Worm (Caenorhabditis elegans): ENCODE results near the gene E04F6.10.

The E04F6.10 gene

ce11 chrII:7251978-7252377 is 35.0 kb upstream of the E04F6.10 start, which contains the start of the genes prx-13 and ada-2 (continued):
- TF ChIP-seq ceh-32 (tag; optimal IDR thresholded peaks at IDR 0.05; ENCODE audit: poor library complexity) (no peak), php-3 (GFP tag; IDR thresholded peaks at IDR 0.05) (no peak), gei-8 (GFP tag; optimal IDR thresholded peaks at IDR 0.05) (no peak)

DNA sequence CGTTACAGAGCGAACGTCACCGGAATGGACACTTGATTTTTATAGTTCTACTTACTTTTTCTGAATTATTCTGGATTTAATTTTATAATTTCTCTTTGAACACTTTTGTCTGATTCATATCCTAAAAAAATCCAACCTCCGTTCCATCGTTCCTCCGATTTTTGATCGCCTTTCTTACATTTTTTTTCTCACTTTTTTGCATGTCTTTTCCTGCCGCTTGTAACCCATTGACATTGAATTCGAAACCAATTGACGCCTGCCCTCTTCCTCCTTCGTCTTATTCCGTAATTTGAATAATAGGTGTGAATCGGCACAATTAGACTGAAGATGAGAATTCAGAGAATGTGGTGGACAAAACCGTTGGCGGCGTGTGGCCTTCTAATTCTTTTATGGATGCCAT is 28.6 kb upstream of the E04F6.10 start, which contains the start of gene skpo-3:
skpo-3 (plus strand) TSS at position 301 of the 400 bp plus-strand sequence.
- no peak for TF ChIP-seq set-16 (GFP tag; IDR thresholded peaks at IDR 0.05)
- no peak for TF ChIP-seq ceh-44 (GFP tag; IDR thresholded peaks at IDR 0.05)

DNA sequence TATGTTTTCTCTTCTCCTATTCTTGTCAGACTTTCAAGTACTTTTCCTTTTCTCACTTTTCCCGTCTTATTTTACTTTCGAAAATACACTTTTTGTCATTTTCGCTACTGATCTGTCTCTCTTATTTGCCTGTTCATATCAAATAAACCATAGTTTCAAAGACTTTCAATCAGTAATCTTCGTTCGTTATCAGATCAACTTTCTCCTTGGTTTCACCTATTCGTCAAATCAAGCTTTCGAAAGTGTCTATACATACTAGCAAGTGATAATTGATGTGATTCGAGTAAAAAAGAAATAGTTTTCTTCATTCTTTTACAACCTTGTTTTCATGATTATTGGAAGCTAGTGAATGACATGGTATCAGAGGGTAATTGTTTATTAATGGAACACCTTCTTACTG is 25.8 kb upstream of the E04F6.10 start:
- TF ChIP-seq dmd-9 (GFP tag; IDR thresholded peaks at IDR 0.05), result no peak
- TF ChIP-seq F49E8.2 (tag; optimal IDR thresholded peaks at IDR 0.05; ENCODE audit: borderline replicate concordance), result no peak
- TF ChIP-seq spr-3 (GFP tag; optimal IDR thresholded peaks at IDR 0.05), result no peak
- no peak for TF ChIP-seq Y48G9A.11 (GFP tag; IDR thresholded peaks at IDR 0.05)
- no peak for TF ChIP-seq egl-27 (tag; optimal IDR thresholded peaks at IDR 0.05)
- no peak for TF ChIP-seq attf-4 (tag; optimal IDR thresholded peaks at IDR 0.05)
- no peak for TF ChIP-seq ztf-11 (tag; optimal IDR thresholded peaks at IDR 0.05)
- TF ChIP-seq fos-1 (tag; optimal IDR thresholded peaks at IDR 0.05), result no peak
- no peak for TF ChIP-seq nhr-42 (GFP tag; IDR thresholded peaks at IDR 0.05)
- TF ChIP-seq ceh-20 (GFP tag; IDR thresholded peaks at IDR 0.05), result no peak
- TF ChIP-seq dpl-1 (GFP tag; optimal IDR thresholded peaks at IDR 0.05), result no peak
- TF ChIP-seq dve-1 (tag; optimal IDR thresholded peaks at IDR 0.05; ENCODE audit: insufficient read depth), result no peak
- TF ChIP-seq aha-1 (tag), result no peak
- TF ChIP-seq nhr-102 (tag; optimal IDR thresholded peaks at IDR 0.05), result no peak
- TF ChIP-seq arid-1 (GFP tag; conservative IDR thresholded peaks at IDR 0.05), result no peak
- no peak for TF ChIP-seq nhr-28 (tag; optimal IDR thresholded peaks at IDR 0.05)
- no peak for TF ChIP-seq R02D3.7 (tag; optimal IDR thresholded peaks at IDR 0.05)

- TF ChIP-seq snpc-1.2 (GFP tag; IDR thresholded peaks at IDR 0.05) (no peak), ceh-32 (tag; optimal IDR thresholded peaks at IDR 0.05; ENCODE audit: poor library complexity) (no peak), lin-39 (tag; optimal IDR thresholded peaks at IDR 0.05) (no peak), unc-62 (GFP tag; optimal IDR thresholded peaks at IDR 0.05 in 1 of 2) (peak in 1 of 2 experiments; percentile 68), unc-62 (tag; optimal IDR thresholded peaks at IDR 0.05) (no peak), aha-1 (tag) (peak; percentile 94), nhr-48 (tag; optimal IDR thresholded peaks at IDR 0.05) (no peak), lin-38 (GFP tag; IDR thresholded peaks at IDR 0.05) (no peak), Y48G9A.11 (GFP tag; IDR thresholded peaks at IDR 0.05) (no peak), rbr-2 (tag; optimal IDR thresholded peaks at IDR 0.05) (no peak), lin-1 (GFP tag; IDR thresholded peaks at IDR 0.05) (no peak), set-16 (GFP tag; IDR thresholded peaks at IDR 0.05) (no peak)
Measured at ce11 chrII:7239705-7240104, 22.8 kb upstream of the E04F6.10 start.

- TF ChIP-seq unc-62 (GFP tag; optimal IDR thresholded peaks at IDR 0.05 in 1 of 2) (peak in 1 of 2 experiments; percentile 63), unc-62 (tag; optimal IDR thresholded peaks at IDR 0.05) (no peak), ama-1 (optimal IDR thresholded peaks at IDR 0.05) (no peak), spr-1 (tag; optimal IDR thresholded peaks at IDR 0.05) (no peak)
Measured at ce11 chrII:7238791-7239190, 21.8 kb upstream of the E04F6.10 start.

ce11 chrII:7238248-7238647 is 21.3 kb upstream of the E04F6.10 start, which contains the start of gene aqp-1:
aqp-1 (minus strand) TSS chrII:7238349.
- no peak for TF ChIP-seq set-16 (GFP tag; IDR thresholded peaks at IDR 0.05)
- TF ChIP-seq F49E8.2 (tag; optimal IDR thresholded peaks at IDR 0.05; ENCODE audit: borderline replicate concordance), result no peak
- no peak for TF ChIP-seq nhr-10 (tag; optimal IDR thresholded peaks at IDR 0.05)
- peak; percentile 52 for TF ChIP-seq mxl-3 (GFP tag; optimal IDR thresholded peaks at IDR 0.05)
- TF ChIP-seq nhr-77 (tag; optimal IDR thresholded peaks at IDR 0.05), result peak; percentile 45
- no peak for TF ChIP-seq saeg-2 (GFP tag; IDR thresholded peaks at IDR 0.05)
- TF ChIP-seq lin-13 (GFP tag; optimal IDR thresholded peaks at IDR 0.05), result no peak
- no peak for TF ChIP-seq cey-2 (tag; optimal IDR thresholded peaks at IDR 0.05; ENCODE audit: borderline replicate concordance, insufficient read depth)
- TF ChIP-seq sdz-12 (GFP tag; optimal IDR thresholded peaks at IDR 0.05), result no peak
- TF ChIP-seq T20F7.1 (GFP tag; optimal IDR thresholded peaks at IDR 0.05), result no peak
- peak; percentile 81 for TF ChIP-seq hlh-11 (tag; optimal IDR thresholded peaks at IDR 0.05)
- no peak for TF ChIP-seq mdt-29 (GFP tag; IDR thresholded peaks at IDR 0.05)
- TF ChIP-seq egl-27 (tag; optimal IDR thresholded peaks at IDR 0.05), result no peak
- no peak for TF ChIP-seq madf-9 (GFP tag; conservative IDR thresholded peaks at IDR 0.05)
- 0 out of 2 replicates have a peak, but pooled peaks have one; percentile 19 for TF ChIP-seq nhr-42 (GFP tag; IDR thresholded peaks at IDR 0.05)
- TF ChIP-seq ZK546.5 (tag; optimal IDR thresholded peaks at IDR 0.05), result no peak
